Worm (Caenorhabditis elegans) whole organism, L1 larva: ENCODE results near the gene tnt-4.

Experiments used
- aha-1 ChIP-seq: fragments of 150-350 bp; optimal IDR thresholded peaks from 2 replicates; lab custom pipeline; 2014; ENCODE audit warnings: missing biosample characterization, missing genetic modification characterization
- ceh-63 ChIP-seq: fragments of 200-800 bp; sonication (Bioruptor generic); optimal IDR thresholded peaks from 2 replicates; lab custom pipeline; 2018; ENCODE audit warnings: mild to moderate bottlenecking, missing genetic modification characterization, missing compliant biosample characterization
- ceh-8 ChIP-seq: fragments of 200-800 bp; sonication (Bioruptor generic); optimal IDR thresholded peaks from 2 replicates; lab custom pipeline; 2018; ENCODE audit warnings: mild to moderate bottlenecking, missing genetic modification characterization, moderate library complexity, missing compliant biosample characterization
- ceh-82 ChIP-seq, 3 experiments: fragments of 150-350 bp in 1 of 3; sonication (generic microtip) in 2 of 3; optimal IDR thresholded peaks; 2 replicates each; lab custom pipeline; 2014 to 2017; ENCODE audit warnings: missing biosample characterization in 3 of 3, missing genetic modification characterization in 3 of 3
- ceh-88 ChIP-seq: fragments of 200-800 bp; sonication (Bioruptor generic); IDR thresholded peaks from 2 replicates; pipeline ENCODE4 v1.3.6; 2022; ENCODE audit warnings: missing genetic modification characterization, missing compliant biosample characterization
- fkh-10 ChIP-seq: sonication (generic microtip); optimal IDR thresholded peaks from 2 replicates; lab custom pipeline; 2017; ENCODE audit warnings: missing biosample characterization, missing genetic modification reagents, missing genetic modification characterization
- fkh-4 ChIP-seq: sonication (generic microtip); optimal IDR thresholded peaks from 2 replicates; lab custom pipeline; 2016; ENCODE audit warnings: missing compliant biosample characterization, missing genetic modification characterization, borderline replicate concordance
- isw-1 ChIP-seq: fragments of 200-800 bp; sonication (Bioruptor generic); IDR thresholded peaks from 2 replicates; pipeline ENCODE4 v1.3.6; 2022; ENCODE audit warnings: missing genetic modification characterization, missing compliant biosample characterization
- jun-1 ChIP-seq: fragments of 150-350 bp; optimal IDR thresholded peaks from 2 replicates; lab custom pipeline; 2014; ENCODE audit warnings: missing biosample characterization, missing genetic modification reagents, missing genetic modification characterization
- lin-14 ChIP-seq: fragments of 200-800 bp; sonication (Bioruptor generic); optimal IDR thresholded peaks from 2 replicates; lab custom pipeline; 2018; ENCODE audit warnings: mild to moderate bottlenecking, missing genetic modification characterization, moderate library complexity, missing compliant biosample characterization
- mef-2 ChIP-seq: fragments of 150-350 bp; optimal IDR thresholded peaks from 2 replicates; lab custom pipeline; 2014; ENCODE audit warnings: missing biosample characterization, missing genetic modification characterization
- nhr-237 ChIP-seq: fragments of 150-350 bp; optimal IDR thresholded peaks from 2 replicates; lab custom pipeline; 2014; ENCODE audit warnings: missing biosample characterization, missing genetic modification characterization
- snpc-4 ChIP-seq: fragments of 150-350 bp; optimal IDR thresholded peaks from 2 replicates; lab custom pipeline; 2014; ENCODE audit warnings: missing biosample characterization, missing genetic modification characterization
- snu-23 ChIP-seq: sonication (generic microtip); optimal IDR thresholded peaks from 2 replicates; lab custom pipeline; 2016; ENCODE audit warnings: missing genetic modification characterization, missing compliant biosample characterization
- sup-37 ChIP-seq: fragments of 200-800 bp; sonication (Bioruptor generic); optimal IDR thresholded peaks from 2 replicates; lab custom pipeline; 2018; ENCODE audit warnings: mild to moderate bottlenecking, missing genetic modification characterization, missing compliant biosample characterization
- tbx-2 ChIP-seq: sonication (generic microtip); optimal IDR thresholded peaks from 2 replicates; lab custom pipeline; 2016; ENCODE audit warnings: missing genetic modification characterization, missing compliant biosample characterization
- unc-130 ChIP-seq: fragments of 150-350 bp; optimal IDR thresholded peaks from 2 replicates; lab custom pipeline; 2017; ENCODE audit warnings: missing biosample characterization, missing genetic modification characterization, inconsistent platforms
- unc-30 ChIP-seq: sonication (generic microtip); optimal IDR thresholded peaks from 2 replicates; lab custom pipeline; 2017; ENCODE audit warnings: missing biosample characterization, missing genetic modification characterization
- unc-62 ChIP-seq: fragments of 150-350 bp; optimal IDR thresholded peaks from 2 replicates; lab custom pipeline; 2014; ENCODE audit warnings: missing biosample characterization, missing genetic modification reagents, missing genetic modification characterization
- unc-86 ChIP-seq: sonication (generic microtip); optimal IDR thresholded peaks from 2 replicates; lab custom pipeline; 2016; ENCODE audit warnings: missing genetic modification characterization, missing compliant biosample characterization
- xbp-1 ChIP-seq: sonication (generic microtip); optimal IDR thresholded peaks from 2 replicates; lab custom pipeline; 2016; ENCODE audit warnings: missing genetic modification characterization, missing compliant biosample characterization

tnt-4 gene

DNA sequence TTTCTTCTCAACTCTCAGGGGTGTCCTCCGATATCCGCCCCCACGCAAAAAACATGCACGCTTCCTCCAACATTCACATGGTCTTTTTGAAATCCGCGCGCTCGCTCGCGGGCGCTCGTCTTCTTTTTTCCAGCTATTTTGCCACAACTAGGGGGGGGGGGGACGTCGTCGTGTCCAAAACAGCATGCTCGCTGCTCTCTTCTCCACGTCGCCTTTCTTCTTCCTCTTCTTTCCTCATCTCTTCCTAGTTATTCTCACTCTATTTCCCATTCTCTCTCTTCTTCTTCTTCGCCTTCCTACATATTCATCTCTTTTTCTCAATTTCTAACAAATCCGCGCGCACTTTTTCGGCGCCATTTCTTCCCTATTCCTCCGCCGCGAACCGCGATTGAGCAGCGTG lies 49.3 kb downstream of the tnt-4 start (continued):
- no peak for TF ChIP-seq mef-2
- no peak for TF ChIP-seq jun-1 (tag; lab: Kevin White, UChicago)
- TF ChIP-seq nhr-237 (tag; lab: Kevin White, UChicago), result no peak
- no peak for TF ChIP-seq unc-30 (tag; lab: Kevin White, UChicago)
- TF ChIP-seq fkh-10 (GFP tag; lab: Kevin White, UChicago), result peak; percentile 57
- peak; percentile 27 for TF ChIP-seq snu-23
- peak; percentile 36 for TF ChIP-seq xbp-1
- no peak for TF ChIP-seq ceh-63 (GFP tag; lab: Kevin White, UChicago)
- TF ChIP-seq unc-86 (tag; lab: Kevin White, UChicago), result peak; percentile 56
- TF ChIP-seq ceh-88 (GFP tag; lab: Robert Waterston, UW), result no peak
- no peak for TF ChIP-seq snpc-4 (tag; lab: Kevin White, UChicago)
- TF ChIP-seq aha-1 (tag; lab: Kevin White, UChicago), result no peak
- TF ChIP-seq ceh-8 (GFP tag; lab: Kevin White, UChicago), result peak; percentile 35
- TF ChIP-seq ceh-82 (tag; optimal IDR thresholded peaks at IDR 0.05; lab: Kevin White, UChicago), result peak in 1 of 3 experiments; percentile 47
- no peak for TF ChIP-seq fkh-4 (tag; lab: Kevin White, UChicago)
- TF ChIP-seq isw-1 (GFP tag; lab: Robert Waterston, UW), result peak; percentile 8; the same call in 1 of the 2 replicates
- TF ChIP-seq tbx-2 (tag; lab: Kevin White, UChicago), result peak; percentile 27
- TF ChIP-seq unc-130 (tag; lab: Kevin White, UChicago), result no peak

DNA sequence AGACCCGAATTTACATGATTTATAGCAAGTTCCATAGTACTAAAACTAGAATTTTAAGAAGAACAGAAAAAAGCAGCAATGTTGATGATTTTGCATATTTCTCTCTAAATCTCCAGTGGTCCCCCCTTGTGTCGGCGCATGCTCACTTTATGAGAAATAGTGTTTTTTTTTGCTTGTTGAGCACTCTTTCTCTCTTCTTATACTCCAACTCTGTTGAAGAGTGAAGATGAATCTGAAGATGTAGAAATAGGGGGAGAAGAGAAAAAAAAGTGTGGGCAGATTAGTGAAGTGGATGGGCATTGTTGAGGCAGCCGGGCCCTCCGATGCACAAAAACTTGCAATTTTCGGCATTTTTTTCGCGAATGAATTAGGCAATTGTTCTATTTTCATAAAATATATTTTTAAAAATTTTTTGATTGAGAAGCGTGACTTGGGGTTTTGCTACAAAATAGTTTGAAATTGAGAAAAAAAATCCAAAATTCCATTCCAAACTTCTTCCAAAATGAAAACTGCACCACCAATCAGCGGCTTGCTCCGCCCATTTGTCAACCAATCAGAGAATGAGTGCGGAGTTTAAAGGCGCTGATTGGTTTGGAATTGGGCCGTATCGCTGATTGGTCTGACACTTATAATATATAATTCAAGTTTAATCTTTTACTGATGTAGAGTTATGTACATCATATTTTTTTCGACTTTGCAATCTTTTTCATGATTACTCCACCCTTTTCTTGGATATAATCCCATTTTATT lies 52.1 kb downstream of the tnt-4 start:
- TF ChIP-seq lin-14 (GFP tag; lab: Kevin White, UChicago) (peak; percentile 87), unc-62 (no peak), sup-37 (GFP tag; lab: Kevin White, UChicago) (no peak), ceh-82 (tag; optimal IDR thresholded peaks at IDR 0.05; lab: Kevin White, UChicago) (peak in 1 of 3 experiments; percentile 5)
